Fruit fly (Drosophila melanogaster) whole organism, embryonic: ENCODE measurements around the gene CG5381.

Source experiments
- Aef1 ChIP-seq: fragments of 200-800 bp; sonication (Bioruptor generic); IDR thresholded peaks from 3 replicates; pipeline ENCODE4 v1.3.6; 2022; ENCODE audit warnings: missing biosample characterization, missing genetic modification characterization
- C15 ChIP-seq: fragments of 200-800 bp; sonication (Bioruptor generic); IDR thresholded peaks from 3 replicates; pipeline ENCODE4 v1.3.6; 2022; ENCODE audit warnings: missing biosample characterization, missing genetic modification characterization
- CG10321 ChIP-seq: fragments of 200-800 bp; sonication (Bioruptor generic); IDR thresholded peaks from 2 replicates; pipeline ENCODE4 v1.3.6; 2022; ENCODE audit warnings: missing biosample characterization, missing genetic modification characterization
- CG12236 ChIP-seq: fragments of 200-800 bp; sonication (Bioruptor generic); optimal IDR thresholded peaks from 2 replicates; lab custom pipeline; 2016; ENCODE audit warnings: missing biosample characterization, missing genetic modification characterization
- CG13287 ChIP-seq: fragments of 200-800 bp; sonication (Bioruptor generic); IDR thresholded peaks from 2 replicates; pipeline ENCODE4 v1.3.6; 2022; ENCODE audit warnings: missing biosample characterization, missing genetic modification characterization; ENCODE audit not compliant: partially characterized antibody
- CG13424 ChIP-seq: fragments of 200-800 bp; sonication (Bioruptor generic); optimal IDR thresholded peaks from 2 replicates; lab custom pipeline; 2019; ENCODE audit warnings: missing biosample characterization, mild to moderate bottlenecking, missing genetic modification characterization, moderate library complexity
- CG14710 ChIP-seq: fragments of 200-800 bp; sonication (Bioruptor generic); optimal IDR thresholded peaks from 3 replicates; lab custom pipeline; 2019; ENCODE audit warnings: missing biosample characterization, mild to moderate bottlenecking, missing genetic modification characterization, moderate library complexity
- CG15479 ChIP-seq: fragments of 200-800 bp; sonication (Bioruptor generic); optimal IDR thresholded peaks from 3 replicates; lab custom pipeline; 2019; ENCODE audit warnings: missing biosample characterization, mild to moderate bottlenecking, missing genetic modification characterization, moderate library complexity
- CG15514 ChIP-seq: fragments of 200-800 bp; sonication (Bioruptor generic); optimal IDR thresholded peaks from 3 replicates; lab custom pipeline; 2017; ENCODE audit warnings: missing biosample characterization, missing genetic modification characterization, mild to moderate bottlenecking, moderate library complexity, missing genetic modification reagents
- CG17912 ChIP-seq: fragments of 200-800 bp; sonication (Bioruptor generic); optimal IDR thresholded peaks from 2 replicates; lab custom pipeline; 2018; ENCODE audit warnings: missing biosample characterization, mild to moderate bottlenecking, missing genetic modification characterization
- CG2199 ChIP-seq: fragments of 200-800 bp; sonication (Bioruptor generic); IDR thresholded peaks from 3 replicates; pipeline ENCODE4 v1.3.6; 2022; ENCODE audit warnings: missing biosample characterization, missing genetic modification characterization
- CG32532 ChIP-seq: fragments of 200-800 bp; sonication (Bioruptor generic); IDR thresholded peaks from 2 replicates; pipeline ENCODE4 v1.3.6; 2022; ENCODE audit warnings: missing biosample characterization, missing genetic modification characterization
- CG3407 ChIP-seq: fragments of 200-800 bp; sonication (Bioruptor generic); optimal IDR thresholded peaks from 2 replicates; lab custom pipeline; 2018; ENCODE audit warnings: missing biosample characterization, mild to moderate bottlenecking, missing genetic modification characterization
- CG34376 ChIP-seq: fragments of 200-800 bp; sonication (Bioruptor generic); optimal IDR thresholded peaks from 2 replicates; lab custom pipeline; 2018; ENCODE audit warnings: missing biosample characterization, mild to moderate bottlenecking, missing genetic modification characterization
- CG6254 ChIP-seq: fragments of 200-800 bp; sonication (Bioruptor generic); optimal IDR thresholded peaks from 3 replicates; lab custom pipeline; 2017; ENCODE audit warnings: mild to moderate bottlenecking, missing biosample characterization, missing genetic modification reagents, missing genetic modification characterization
- CG6272 ChIP-seq: fragments of 200-800 bp; sonication (Bioruptor generic); IDR thresholded peaks from 2 replicates; pipeline ENCODE4 v1.3.6; 2022; ENCODE audit warnings: missing biosample characterization, missing genetic modification characterization
- CG6813 ChIP-seq: fragments of 200-800 bp; sonication (Bioruptor generic); optimal IDR thresholded peaks from 2 replicates; lab custom pipeline; 2017; ENCODE audit warnings: missing biosample characterization, missing genetic modification characterization, mild to moderate bottlenecking, moderate library complexity, missing genetic modification reagents
- CG7357 ChIP-seq: fragments of 200-800 bp; sonication (Bioruptor generic); IDR thresholded peaks from 3 replicates; pipeline ENCODE4 v1.3.6; 2022; ENCODE audit warnings: missing biosample characterization, missing genetic modification characterization
- CG7745 ChIP-seq: fragments of 200-800 bp; sonication (Bioruptor generic); optimal IDR thresholded peaks from 2 replicates; lab custom pipeline; 2018; ENCODE audit warnings: missing biosample characterization, mild to moderate bottlenecking, missing genetic modification characterization, moderate library complexity
- CG7786 ChIP-seq: fragments of 200-800 bp; sonication (Bioruptor generic); optimal IDR thresholded peaks from 2 replicates; lab custom pipeline; 2016; ENCODE audit warnings: missing biosample characterization, missing genetic modification characterization
- CG7928 ChIP-seq: fragments of 200-800 bp; sonication (Bioruptor generic); optimal IDR thresholded peaks from 2 replicates; lab custom pipeline; 2017; ENCODE audit warnings: missing biosample characterization, mild to moderate bottlenecking, missing genetic modification characterization
- CG8359 ChIP-seq: fragments of 200-800 bp; sonication (Bioruptor generic); optimal IDR thresholded peaks from 2 replicates; lab custom pipeline; 2017; ENCODE audit warnings: missing biosample characterization, mild to moderate bottlenecking, missing genetic modification characterization, borderline replicate concordance
- CG9437 ChIP-seq: fragments of 200-800 bp; sonication (Bioruptor generic); optimal IDR thresholded peaks from 2 replicates; lab custom pipeline; 2018; ENCODE audit warnings: missing biosample characterization, mild to moderate bottlenecking, missing genetic modification characterization
- CG9609 ChIP-seq: fragments of 200-800 bp; sonication (Bioruptor generic); optimal IDR thresholded peaks from 3 replicates; lab custom pipeline; 2016; ENCODE audit warnings: missing biosample characterization, missing genetic modification characterization
- CG9817 ChIP-seq: fragments of 200-800 bp; sonication (Bioruptor generic); optimal IDR thresholded peaks from 2 replicates; lab custom pipeline; 2018; ENCODE audit warnings: missing biosample characterization, mild to moderate bottlenecking, missing genetic modification characterization, moderate library complexity
- CHES-1-like ChIP-seq: fragments of 200-800 bp; sonication (Bioruptor generic); optimal IDR thresholded peaks from 2 replicates; lab custom pipeline; 2016; ENCODE audit warnings: missing biosample characterization, missing genetic modification characterization
- Dll ChIP-seq: fragments of 200-800 bp; sonication (Bioruptor generic); IDR thresholded peaks from 4 replicates; pipeline ENCODE4 v1.3.6; 2022; ENCODE audit warnings: missing biosample characterization, missing genetic modification characterization; ENCODE audit not compliant: partially characterized antibody
- ERR ChIP-seq: fragments of 200-800 bp; sonication (Bioruptor generic); optimal IDR thresholded peaks from 2 replicates; lab custom pipeline; 2016; ENCODE audit warnings: missing biosample characterization, missing genetic modification characterization
- Ets97D ChIP-seq: fragments of 200-800 bp; sonication (Bioruptor generic); optimal IDR thresholded peaks from 3 replicates; lab custom pipeline; 2016; ENCODE audit warnings: missing biosample characterization, missing genetic modification characterization
- Fer1 ChIP-seq: fragments of 200-800 bp; sonication (Bioruptor generic); optimal IDR thresholded peaks from 2 replicates; lab custom pipeline; 2017; ENCODE audit warnings: missing biosample characterization, mild to moderate bottlenecking, missing genetic modification characterization
- Hey ChIP-seq: fragments of 200-800 bp; sonication (Bioruptor generic); optimal IDR thresholded peaks from 3 replicates; lab custom pipeline; 2018; ENCODE audit warnings: missing biosample characterization, mild to moderate bottlenecking, missing genetic modification characterization
- Nf-YB ChIP-seq: fragments of 200-800 bp; sonication (Bioruptor generic); optimal IDR thresholded peaks from 3 replicates; lab custom pipeline; 2019; ENCODE audit warnings: missing biosample characterization, mild to moderate bottlenecking, missing genetic modification characterization, moderate library complexity
- Six4 ChIP-seq: fragments of 200-800 bp; sonication (Bioruptor generic); optimal IDR thresholded peaks from 2 replicates; lab custom pipeline; 2016; ENCODE audit warnings: missing biosample characterization, missing genetic modification characterization
- Sry-δ ChIP-seq: fragments of 200-800 bp; sonication (Bioruptor generic); optimal IDR thresholded peaks from 2 replicates; lab custom pipeline; 2016; ENCODE audit warnings: missing biosample characterization, missing genetic modification characterization
- Vsx1 ChIP-seq: fragments of 200-800 bp; sonication (Bioruptor generic); optimal IDR thresholded peaks from 2 replicates; lab custom pipeline; 2017; ENCODE audit warnings: missing biosample characterization, mild to moderate bottlenecking, missing genetic modification characterization, missing genetic modification reagents
- YL-1 ChIP-seq: fragments of 200-800 bp; sonication (Bioruptor generic); optimal IDR thresholded peaks from 3 replicates; lab custom pipeline; 2017; ENCODE audit warnings: missing biosample characterization, mild to moderate bottlenecking, missing genetic modification characterization
- ab ChIP-seq: fragments of 200-800 bp; sonication (Bioruptor generic); optimal IDR thresholded peaks from 2 replicates; lab custom pipeline; 2016; ENCODE audit warnings: missing biosample characterization, missing genetic modification characterization
- ash1 ChIP-seq: fragments of 200-800 bp; sonication (Bioruptor generic); optimal IDR thresholded peaks from 2 replicates; lab custom pipeline; 2018; ENCODE audit warnings: missing biosample characterization, mild to moderate bottlenecking, missing genetic modification characterization
- az2 ChIP-seq: fragments of 200-800 bp; sonication (Bioruptor generic); optimal IDR thresholded peaks from 3 replicates; lab custom pipeline; 2016; ENCODE audit warnings: missing biosample characterization, missing genetic modification characterization
- corto ChIP-seq: fragments of 200-800 bp; sonication (Bioruptor generic); optimal IDR thresholded peaks from 2 replicates; lab custom pipeline; 2016; ENCODE audit warnings: missing biosample characterization, mild to moderate bottlenecking, missing genetic modification characterization, moderate library complexity
- dimm ChIP-seq: fragments of 200-800 bp; sonication (Bioruptor generic); IDR thresholded peaks from 2 replicates; pipeline ENCODE4 v1.3.6; 2022; ENCODE audit warnings: missing biosample characterization, missing genetic modification characterization
- fd3F ChIP-seq: fragments of 200-800 bp; sonication (Bioruptor generic); optimal IDR thresholded peaks from 2 replicates; lab custom pipeline; 2018; ENCODE audit warnings: missing biosample characterization, mild to moderate bottlenecking, missing genetic modification characterization, moderate library complexity
- fru ChIP-seq: fragments of >200 bp; optimal IDR thresholded peaks from 2 replicates; lab custom pipeline; 2017
- gcm2 ChIP-seq: fragments of 200-800 bp; sonication (Bioruptor generic); optimal IDR thresholded peaks from 2 replicates; lab custom pipeline; 2016; ENCODE audit warnings: missing biosample characterization, missing genetic modification characterization
- lilli ChIP-seq: fragments of 200-800 bp; sonication (Bioruptor generic); optimal IDR thresholded peaks from 3 replicates; lab custom pipeline; 2016; ENCODE audit warnings: missing biosample characterization, missing genetic modification characterization
- nau ChIP-seq: fragments of 200-800 bp; sonication (Bioruptor generic); optimal IDR thresholded peaks from 3 replicates; lab custom pipeline; 2017; ENCODE audit warnings: missing biosample characterization, mild to moderate bottlenecking, missing genetic modification characterization, missing genetic modification reagents
- otp ChIP-seq: fragments of 200-800 bp; sonication (Bioruptor generic); IDR thresholded peaks from 3 replicates; pipeline ENCODE4, ENCODE4 v1.3.6; 2022; ENCODE audit warnings: missing biosample characterization, missing genetic modification characterization
- peb ChIP-seq: fragments of 200-800 bp; sonication (Bioruptor generic); IDR thresholded peaks from 2 replicates; pipeline ENCODE4 v1.3.6; 2022; ENCODE audit warnings: missing biosample characterization, missing genetic modification characterization
- phol ChIP-seq: fragments of 200-800 bp; sonication (Bioruptor generic); optimal IDR thresholded peaks from 3 replicates; lab custom pipeline; 2018; ENCODE audit warnings: missing biosample characterization, mild to moderate bottlenecking, missing genetic modification characterization, moderate library complexity
- vfl ChIP-seq: fragments of 200-800 bp; sonication (Bioruptor generic); optimal IDR thresholded peaks from 2 replicates; lab custom pipeline; 2016; ENCODE audit warnings: missing biosample characterization, missing genetic modification characterization
- zfh2 ChIP-seq: fragments of 200-800 bp; sonication (Bioruptor generic); optimal IDR thresholded peaks from 2 replicates; lab custom pipeline; 2016; ENCODE audit warnings: missing biosample characterization, missing genetic modification characterization

Gene CG5381

dm6 chr2L:10356508-10356907 is 33.6 kb upstream of the CG5381 start, which contains the start of the genes CtsL4 and ClpP (continued):
- TF ChIP-seq zfh2 (peak; percentile 33), Six4 (GFP tag; lab: Kevin White, UChicago) (peak; percentile 37), Vsx1 (no peak), CG15514 (GFP tag; lab: Kevin White, UChicago) (peak; percentile 53), Hey (tag; lab: Kevin White, UChicago) (no peak), CG6254 (GFP tag; lab: Kevin White, UChicago) (no peak), lilli (peak; percentile 60), CG9437 (peak; percentile 36), vfl (peak; percentile 43), corto (GFP tag; lab: Kevin White, UChicago) (no peak), gcm2 (no peak), dimm (GFP tag; lab: Robert Waterston, UW) (no peak), C15 (GFP tag; lab: Robert Waterston, UW) (no peak), CG14710 (peak; percentile 67), az2 (peak; percentile 52), CHES-1-like (GFP tag; lab: Kevin White, UChicago) (peak; percentile 46), CG34376 (GFP tag; lab: Kevin White, UChicago) (peak; percentile 3), nau (no peak), CG8359 (GFP tag; lab: Kevin White, UChicago) (no peak), fd3F (GFP tag; lab: Kevin White, UChicago) (peak; percentile 42), otp (GFP tag; lab: Robert Waterston, UW) (no peak), CG12236 (GFP tag; lab: Kevin White, UChicago) (no peak), CG7357 (GFP tag; lab: Robert Waterston, UW) (peak; percentile 39; the same call in 2 of the 3 replicates), ash1 (GFP tag; lab: Kevin White, UChicago) (no peak), fru (lab: Kevin White, UChicago) (no peak), CG6272 (GFP tag; lab: Robert Waterston, UW) (no peak; the same call in 1 of the 2 replicates), CG10321 (GFP tag; lab: Robert Waterston, UW) (no peak), Sry-δ (GFP tag; lab: Kevin White, UChicago) (peak; percentile 43), Nf-YB (GFP tag; lab: Kevin White, UChicago) (peak; percentile 51), CG32532 (GFP tag; lab: Robert Waterston, UW) (peak; percentile 34), CG17912 (GFP tag; lab: Kevin White, UChicago) (peak; percentile 23), CG13424 (tag; lab: Kevin White, UChicago) (peak; percentile 50), CG9609 (GFP tag; lab: Kevin White, UChicago) (peak; percentile 30), CG9817 (tag; lab: Kevin White, UChicago) (peak; percentile 34), CG3407 (GFP tag; lab: Kevin White, UChicago) (no peak), CG7786 (peak; percentile 11), YL-1 (peak; percentile 53), Ets97D (GFP tag; lab: Kevin White, UChicago) (peak; percentile 43), Aef1 (GFP tag; lab: Robert Waterston, UW) (peak; percentile 40; the same call in 1 of the 3 replicates), peb (GFP tag; lab: Robert Waterston, UW) (no peak), CG15479 (GFP tag; lab: Kevin White, UChicago) (peak; percentile 76), CG6813 (GFP tag; lab: Kevin White, UChicago) (no peak), ERR (GFP tag; lab: Kevin White, UChicago) (no peak), CG7745 (tag; lab: Kevin White, UChicago) (no peak), Fer1 (GFP tag; lab: Kevin White, UChicago) (peak; percentile 15), ab (GFP tag; lab: Kevin White, UChicago) (no peak), CG7928 (GFP tag; lab: Kevin White, UChicago) (no peak), Dll (GFP tag; lab: Robert Waterston, UW) (no peak), phol (tag; lab: Kevin White, UChicago) (peak; percentile 60), CG2199 (peak; percentile 55; the same call in 1 of the 3 replicates), CG13287 (GFP tag; lab: Robert Waterston, UW) (peak; percentile 33; the same call in 1 of the 2 replicates)
